Worm (Caenorhabditis elegans): ENCODE data around the gene txt-5.

txt-5 gene

DNA sequence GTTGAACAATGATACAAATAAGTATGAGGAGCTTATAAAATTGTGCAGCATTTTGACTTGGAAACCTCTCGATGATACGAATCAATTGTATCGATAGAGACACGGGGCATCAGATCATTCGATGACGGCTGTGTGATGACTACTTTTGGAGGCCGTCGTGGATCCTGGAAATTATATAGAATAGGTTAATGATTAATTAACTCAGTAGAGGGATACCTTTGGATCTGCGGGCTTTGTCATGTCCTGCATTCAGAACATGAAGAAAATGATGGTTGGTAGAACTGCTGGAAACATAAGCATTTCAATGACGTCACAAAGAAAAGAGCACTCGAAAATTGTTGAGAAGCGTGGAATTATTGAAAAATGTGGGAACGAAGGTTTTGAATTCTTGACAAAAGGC, 22.3 kb downstream of the txt-5 start, which contains the start of gene ZK742.6:
Gene ZK742.6, minus strand, starts transcription at position 342 of the 400 bp plus-strand sequence.
- no peak for TF ChIP-seq nhr-42 (GFP tag; IDR thresholded peaks at IDR 0.05)
- no peak for TF ChIP-seq nhr-11 (tag; optimal IDR thresholded peaks at IDR 0.05)
- no peak for TF ChIP-seq ceh-28 (tag; optimal IDR thresholded peaks at IDR 0.05)
- TF ChIP-seq ama-1 (optimal IDR thresholded peaks at IDR 0.05), result no peak
- no peak for TF ChIP-seq zfp-3 (GFP tag; conservative IDR thresholded peaks at IDR 0.05)
- TF ChIP-seq vab-7 (GFP tag; IDR thresholded peaks at IDR 0.05), result no peak
- no peak for TF ChIP-seq egl-43 (GFP tag; IDR thresholded peaks at IDR 0.05)
- TF ChIP-seq nhr-28 (tag; optimal IDR thresholded peaks at IDR 0.05), result no peak

- peak; percentile 43 for TF ChIP-seq nhr-28 (tag; optimal IDR thresholded peaks at IDR 0.05)
- TF ChIP-seq pha-4 (GFP tag; IDR thresholded peaks at IDR 0.05), result 0 out of 2 replicates have a peak, but pooled peaks have one; percentile 21
- no peak for TF ChIP-seq pha-4 (tag; optimal IDR thresholded peaks at IDR 0.05)
- no peak for TF ChIP-seq zip-2 (tag; optimal IDR thresholded peaks at IDR 0.05)
These were observed 25.2 kb downstream of the txt-5 start, which contains the start of gene ZK742.4 for ce11 chrV:7811758-7812157. Gene ZK742.4, minus strand, starts transcription at chrV:7811792.

ce11 chrV:7810591-7810990, 26.3 kb downstream of the txt-5 start:
- TF ChIP-seq aha-1 (tag) (peak; percentile 97), nhr-102 (tag; optimal IDR thresholded peaks at IDR 0.05) (no peak), duxl-1 (tag; optimal IDR thresholded peaks at IDR 0.05; ENCODE audit: poor library complexity) (no peak), F26F4.8 (GFP tag; conservative IDR thresholded peaks at IDR 0.05) (no peak), lin-38 (GFP tag; IDR thresholded peaks at IDR 0.05) (no peak), fkh-10 (GFP tag; optimal IDR thresholded peaks at IDR 0.05) (no peak)

DNA sequence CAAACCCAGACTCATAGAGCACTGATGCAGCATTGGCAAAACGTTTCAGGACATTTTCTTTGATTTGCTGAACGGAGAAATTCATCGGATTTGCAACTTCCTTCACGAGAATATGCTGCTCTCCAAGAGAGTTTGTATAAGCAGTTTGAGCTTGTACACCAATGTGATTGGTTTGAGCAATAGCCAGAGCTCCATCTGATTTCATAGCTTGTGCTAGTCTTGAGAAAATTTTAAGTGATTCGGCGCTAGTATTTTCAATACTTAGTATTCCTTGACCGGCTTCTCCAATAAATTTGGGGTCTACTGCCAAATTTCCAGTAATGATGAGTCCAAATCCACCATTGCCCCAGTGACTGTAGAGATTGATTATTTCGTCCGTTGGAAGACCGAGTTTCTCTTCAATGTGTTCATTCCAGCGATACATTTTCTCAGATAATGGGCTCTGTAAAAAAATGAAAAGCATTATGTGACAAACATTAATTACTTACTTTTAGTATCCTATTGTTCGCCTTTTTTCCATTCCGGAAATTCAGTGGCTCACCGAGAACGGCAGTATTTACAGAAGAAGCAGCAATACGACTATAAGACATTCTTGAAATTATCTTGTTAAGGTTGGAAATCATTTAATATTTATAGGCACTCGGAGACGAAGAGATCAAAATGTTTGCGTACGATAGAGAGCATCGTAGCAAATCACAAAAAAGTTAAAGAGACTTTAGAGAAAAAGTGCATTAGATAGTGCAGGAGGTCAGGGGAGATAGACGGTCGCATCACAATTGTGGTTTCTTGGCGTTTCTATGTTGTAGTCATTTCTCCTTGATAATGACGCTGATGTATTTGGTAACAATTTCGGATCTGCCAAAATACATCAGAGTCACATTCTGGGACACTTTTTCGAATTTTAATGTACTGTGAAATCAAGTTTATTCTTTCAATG, 27.3 kb downstream of the txt-5 start, which contains the start of gene ZK742.3:
Gene ZK742.3, minus strand, starts transcription at position 593 of the 937 bp plus-strand sequence.
- TF ChIP-seq Y48G9A.11 (GFP tag; IDR thresholded peaks at IDR 0.05) (no peak), pqm-1 (tag; optimal IDR thresholded peaks at IDR 0.05) (peak; percentile 50), cey-2 (tag; optimal IDR thresholded peaks at IDR 0.05; ENCODE audit: borderline replicate concordance, insufficient read depth) (no peak), mes-2 (tag; optimal IDR thresholded peaks at IDR 0.05; ENCODE audit: poor library complexity, severe bottlenecking) (no peak), nhr-10 (tag; optimal IDR thresholded peaks at IDR 0.05) (peak; percentile 7), lin-38 (GFP tag; IDR thresholded peaks at IDR 0.05) (0 out of 2 replicates have a peak, but pooled peaks have one; percentile 28), madf-5 (GFP tag; IDR thresholded peaks at IDR 0.05) (no peak), mep-1 (tag; optimal IDR thresholded peaks at IDR 0.05) (peak; percentile 7), egl-43 (GFP tag; IDR thresholded peaks at IDR 0.05) (no peak), php-3 (GFP tag; IDR thresholded peaks at IDR 0.05) (0 out of 2 replicates have a peak, but pooled peaks have one; percentile 9), zfp-2 (tag; optimal IDR thresholded peaks at IDR 0.05) (no peak), ama-1 (optimal IDR thresholded peaks at IDR 0.05) (no peak), dve-1 (tag; optimal IDR thresholded peaks at IDR 0.05; ENCODE audit: insufficient read depth) (peak; percentile 57), ceh-44 (GFP tag; IDR thresholded peaks at IDR 0.05) (no peak), nhr-76 (tag; optimal IDR thresholded peaks at IDR 0.05) (no peak), daf-16 (GFP tag; optimal IDR thresholded peaks at IDR 0.05) (no peak), daf-16 (tag; optimal IDR thresholded peaks at IDR 0.05) (peak; percentile 40), mxl-2 (GFP tag; conservative IDR thresholded peaks at IDR 0.05) (no peak), hlh-11 (tag; optimal IDR thresholded peaks at IDR 0.05) (peak; percentile 39), spr-1 (tag; optimal IDR thresholded peaks at IDR 0.05) (no peak), zfp-3 (GFP tag; conservative IDR thresholded peaks at IDR 0.05) (no peak), aha-1 (tag) (peak; percentile 95), Y105C5A.15 (GFP tag; IDR thresholded peaks at IDR 0.05) (no peak), zip-11 (GFP tag; IDR thresholded peaks at IDR 0.05) (no peak), unc-39 (tag; optimal IDR thresholded peaks at IDR 0.05) (no peak), dmd-6 (GFP tag; IDR thresholded peaks at IDR 0.05) (peak; percentile 71), nhr-28 (tag; optimal IDR thresholded peaks at IDR 0.05) (peak; percentile 98), duxl-1 (tag; optimal IDR thresholded peaks at IDR 0.05; ENCODE audit: poor library complexity) (no peak), hlh-30 (tag; optimal IDR thresholded peaks at IDR 0.05; ENCODE audit: insufficient read depth) (peak; percentile 9), mdt-29 (GFP tag; IDR thresholded peaks at IDR 0.05) (no peak)
